Fruit fly (Drosophila melanogaster) whole organism, embryonic: ENCODE measurements around the gene CG11600.

Source experiments
- CG13624 ChIP-seq: fragments of 200-800 bp; sonication (Bioruptor generic); optimal IDR thresholded peaks from 2 replicates; lab custom pipeline; 2016; ENCODE audit warnings: missing biosample characterization, missing genetic modification characterization
- CG1603 ChIP-seq: fragments of 200-800 bp; sonication (Bioruptor generic); optimal IDR thresholded peaks from 2 replicates; lab custom pipeline; 2019; ENCODE audit warnings: missing biosample characterization, mild to moderate bottlenecking, missing genetic modification characterization, moderate library complexity
- CG16813 ChIP-seq: fragments of 200-800 bp; sonication (Bioruptor generic); IDR thresholded peaks from 3 replicates; pipeline ENCODE4 v1.3.6; 2022; ENCODE audit warnings: missing biosample characterization, missing genetic modification characterization; ENCODE audit not compliant: partially characterized antibody
- CG17385 ChIP-seq: fragments of 200-800 bp; sonication (Bioruptor generic); optimal IDR thresholded peaks from 3 replicates; lab custom pipeline; 2018; ENCODE audit warnings: missing biosample characterization, mild to moderate bottlenecking, missing genetic modification characterization
- CG18262 ChIP-seq: fragments of 200-800 bp; optimal IDR thresholded peaks from 3 replicates; lab custom pipeline; 2019; ENCODE audit warnings: missing biosample characterization, mild to moderate bottlenecking, missing genetic modification characterization, moderate library complexity
- CG18476 ChIP-seq: fragments of 200-800 bp; sonication (Bioruptor generic); optimal IDR thresholded peaks from 2 replicates; lab custom pipeline; 2016; ENCODE audit warnings: missing biosample characterization, mild to moderate bottlenecking, missing genetic modification characterization
- CG18619 ChIP-seq: fragments of 200-800 bp; sonication (Bioruptor generic); optimal IDR thresholded peaks from 3 replicates; lab custom pipeline; 2017; ENCODE audit warnings: missing biosample characterization, mild to moderate bottlenecking, missing genetic modification characterization
- CG2875 ChIP-seq: fragments of 200-800 bp; sonication (Bioruptor generic); optimal IDR thresholded peaks from 2 replicates; lab custom pipeline; 2017; ENCODE audit warnings: missing biosample characterization, mild to moderate bottlenecking, missing genetic modification characterization, missing genetic modification reagents
- CG32532 ChIP-seq: fragments of 200-800 bp; sonication (Bioruptor generic); IDR thresholded peaks from 2 replicates; pipeline ENCODE4 v1.3.6; 2022; ENCODE audit warnings: missing biosample characterization, missing genetic modification characterization
- CG3995 ChIP-seq: fragments of 200-800 bp; sonication (Bioruptor generic); optimal IDR thresholded peaks from 3 replicates; lab custom pipeline; 2016; ENCODE audit warnings: missing biosample characterization, missing genetic modification characterization
- CG4404 ChIP-seq: fragments of 200-800 bp; sonication (Bioruptor generic); IDR thresholded peaks from 2 replicates; pipeline ENCODE4 v1.3.6; 2022; ENCODE audit warnings: missing biosample characterization, missing genetic modification characterization
- CG4730 ChIP-seq: fragments of 200-800 bp; sonication (Bioruptor generic); IDR thresholded peaks from 2 replicates; pipeline ENCODE4 v1.3.6; 2022; ENCODE audit warnings: missing biosample characterization, missing genetic modification characterization
- CG4820 ChIP-seq: fragments of 200-800 bp; sonication (Bioruptor generic); optimal IDR thresholded peaks from 3 replicates; lab custom pipeline; 2016; ENCODE audit warnings: missing biosample characterization, missing genetic modification characterization
- CG6683 ChIP-seq: fragments of 200-800 bp; sonication (Bioruptor generic); optimal IDR thresholded peaks from 2 replicates; lab custom pipeline; 2017; ENCODE audit warnings: missing biosample characterization, mild to moderate bottlenecking, missing genetic modification characterization, missing genetic modification reagents
- CG6765 ChIP-seq: fragments of 200-800 bp; sonication (Bioruptor generic); optimal IDR thresholded peaks from 3 replicates; lab custom pipeline; 2017; ENCODE audit warnings: missing biosample characterization, mild to moderate bottlenecking, missing genetic modification characterization
- CG8290 ChIP-seq, 3 experiments: fragments of 200-800 bp; sonication (Bioruptor generic); optimal IDR thresholded peaks; 2 replicates each; lab custom pipeline; 2016 to 2019; ENCODE audit warnings: missing biosample characterization in 3 of 3, missing genetic modification characterization in 3 of 3, mild to moderate bottlenecking in 2 of 3, moderate library complexity in 1 of 3
- CG8478 ChIP-seq: fragments of >200 bp; optimal IDR thresholded peaks from 2 replicates; lab custom pipeline; 2018
- CG9932 ChIP-seq: fragments of 200-800 bp; sonication (Bioruptor generic); IDR thresholded peaks from 2 replicates; pipeline ENCODE4 v1.3.6; 2022; ENCODE audit warnings: missing biosample characterization, missing genetic modification characterization
- Chrac-16 ChIP-seq: fragments of 200-800 bp; sonication (Bioruptor generic); optimal IDR thresholded peaks from 3 replicates; lab custom pipeline; 2016; ENCODE audit warnings: missing biosample characterization, missing genetic modification characterization
- D ChIP-seq, 2 experiments: fragments of 200-800 bp in 1 of 2; fragments of >200 bp in 1 of 2; sonication (Bioruptor generic) in 1 of 2; optimal IDR thresholded peaks; 2 replicates in 1 of 2; 3 replicates in 1 of 2; lab custom pipeline; 2017; ENCODE audit warnings: mild to moderate bottlenecking in 1 of 2, missing biosample characterization in 1 of 2, missing genetic modification characterization in 1 of 2, missing genetic modification reagents in 1 of 2
- Dad ChIP-seq: fragments of 200-800 bp; sonication (Bioruptor generic); optimal IDR thresholded peaks from 3 replicates; lab custom pipeline; 2016; ENCODE audit warnings: missing biosample characterization, missing genetic modification characterization
- Elba2 ChIP-seq: fragments of 200-800 bp; sonication (Bioruptor generic); optimal IDR thresholded peaks from 3 replicates; lab custom pipeline; 2016; ENCODE audit warnings: missing biosample characterization, missing genetic modification characterization
- Ets65A ChIP-seq: fragments of 200-800 bp; sonication (Bioruptor generic); peaks from one replicate; lab custom pipeline; 2016; ENCODE audit warnings: missing biosample characterization, missing genetic modification characterization
- Hand ChIP-seq: fragments of 200-800 bp; sonication (Bioruptor generic); optimal IDR thresholded peaks from 2 replicates; lab custom pipeline; 2017; ENCODE audit warnings: mild to moderate bottlenecking, missing biosample characterization, missing genetic modification reagents, missing genetic modification characterization
- HmgZ ChIP-seq: fragments of 200-800 bp; sonication (Bioruptor generic); optimal IDR thresholded peaks from 2 replicates; lab custom pipeline; 2018; ENCODE audit warnings: missing biosample characterization, mild to moderate bottlenecking, missing genetic modification characterization
- Hr78 ChIP-seq, 2 experiments: fragments of 200-800 bp in 1 of 2; fragments of >200 bp in 1 of 2; sonication (Bioruptor generic) in 1 of 2; optimal IDR thresholded peaks; 2 replicates each; lab custom pipeline; 2017 to 2019; ENCODE audit warnings: missing biosample characterization in 2 of 2, missing genetic modification characterization in 2 of 2, mild to moderate bottlenecking in 1 of 2, moderate library complexity in 1 of 2
- Max ChIP-seq: fragments of 200-800 bp; sonication (Bioruptor generic); optimal IDR thresholded peaks from 2 replicates; lab custom pipeline; 2016; ENCODE audit warnings: missing biosample characterization, mild to moderate bottlenecking, missing genetic modification characterization
- Med ChIP-seq: fragments of 200-800 bp; sonication (Bioruptor generic); peaks from one replicate; lab custom pipeline; 2016; ENCODE audit warnings: missing biosample characterization, missing genetic modification characterization, mild to moderate bottlenecking, inconsistent platforms, moderate library complexity
- Rx ChIP-seq: fragments of 200-800 bp; sonication (Bioruptor generic); IDR thresholded peaks from 2 replicates; pipeline ENCODE4 v1.3.6; 2022; ENCODE audit warnings: missing biosample characterization, missing genetic modification characterization
- Sry-β ChIP-seq: fragments of 200-800 bp; sonication (Bioruptor generic); optimal IDR thresholded peaks from 2 replicates; lab custom pipeline; 2018; ENCODE audit warnings: missing biosample characterization, mild to moderate bottlenecking, missing genetic modification characterization, moderate library complexity
- Stat92E ChIP-seq, 3 experiments: fragments of >200 bp in 2 of 3; fragments of 200-800 bp in 1 of 3; sonication (Bioruptor generic) in 1 of 3; optimal IDR thresholded peaks; 2 replicates each; lab custom pipeline; 2017 to 2019; ENCODE audit warnings: missing biosample characterization in 3 of 3, missing genetic modification characterization in 3 of 3, mild to moderate bottlenecking in 1 of 3, moderate library complexity in 1 of 3
- cg ChIP-seq: fragments of 200-800 bp; sonication (Bioruptor generic); optimal IDR thresholded peaks from 3 replicates; lab custom pipeline; 2019; ENCODE audit warnings: missing biosample characterization, mild to moderate bottlenecking, missing genetic modification characterization, moderate library complexity
- gcm ChIP-seq: fragments of 200-800 bp; sonication (Bioruptor generic); optimal IDR thresholded peaks from 2 replicates; lab custom pipeline; 2019; ENCODE audit warnings: missing biosample characterization, mild to moderate bottlenecking, missing genetic modification characterization, moderate library complexity
- gem ChIP-seq: fragments of 200-800 bp; sonication (Bioruptor generic); optimal IDR thresholded peaks from 2 replicates; lab custom pipeline; 2019; ENCODE audit warnings: missing biosample characterization, mild to moderate bottlenecking, missing genetic modification characterization, moderate library complexity
- hb ChIP-seq: fragments of 200-800 bp; sonication (Bioruptor generic); IDR thresholded peaks from 3 replicates; pipeline ENCODE4 v1.3.6; 2022; ENCODE audit warnings: missing biosample characterization, missing genetic modification characterization; ENCODE audit not compliant: partially characterized antibody
- jigr1 ChIP-seq: fragments of 200-800 bp; sonication (Bioruptor generic); IDR thresholded peaks from 3 replicates; pipeline ENCODE4 v1.3.6; 2022; ENCODE audit warnings: missing biosample characterization, missing genetic modification characterization
- kni ChIP-seq: fragments of 200-800 bp; sonication (Bioruptor generic); optimal IDR thresholded peaks from 3 replicates; lab custom pipeline; 2017; ENCODE audit warnings: mild to moderate bottlenecking, missing biosample characterization, missing genetic modification reagents, missing genetic modification characterization
- nmo ChIP-seq: fragments of 200-800 bp; sonication (Bioruptor generic); optimal IDR thresholded peaks from 2 replicates; lab custom pipeline; 2018; ENCODE audit warnings: missing biosample characterization, mild to moderate bottlenecking, missing genetic modification characterization, moderate library complexity
- pho ChIP-seq: fragments of 200-800 bp; sonication (Bioruptor generic); optimal IDR thresholded peaks from 2 replicates; lab custom pipeline; 2016; ENCODE audit warnings: missing biosample characterization, missing genetic modification characterization
- pnt ChIP-seq: fragments of 200-800 bp; sonication (Bioruptor generic); optimal IDR thresholded peaks from 3 replicates; lab custom pipeline; 2016; ENCODE audit warnings: missing biosample characterization, missing genetic modification characterization
- psq ChIP-seq: fragments of 200-800 bp; sonication (Bioruptor generic); optimal IDR thresholded peaks from 2 replicates; lab custom pipeline; 2017; ENCODE audit warnings: missing biosample characterization, missing genetic modification characterization
- scrt ChIP-seq: fragments of 200-800 bp; sonication (Bioruptor generic); optimal IDR thresholded peaks from 2 replicates; lab custom pipeline; 2018; ENCODE audit warnings: missing biosample characterization, mild to moderate bottlenecking, missing genetic modification characterization, moderate library complexity
- sd ChIP-seq: fragments of 200-800 bp; sonication (Bioruptor generic); optimal IDR thresholded peaks from 3 replicates; lab custom pipeline; 2018; ENCODE audit warnings: missing biosample characterization, mild to moderate bottlenecking, missing genetic modification characterization, moderate library complexity
- sens ChIP-seq: fragments of 200-800 bp; sonication (Bioruptor generic); peaks from one replicate; lab custom pipeline; 2016; ENCODE audit warnings: missing biosample characterization, missing genetic modification characterization
- ssp ChIP-seq: fragments of 200-800 bp; sonication (Bioruptor generic); IDR thresholded peaks from 2 replicates; pipeline ENCODE4 v1.3.6; 2022; ENCODE audit warnings: missing biosample characterization, missing genetic modification characterization
- stwl ChIP-seq: fragments of 200-800 bp; sonication (Bioruptor generic); optimal IDR thresholded peaks from 3 replicates; lab custom pipeline; 2018; ENCODE audit warnings: missing biosample characterization, mild to moderate bottlenecking, missing genetic modification characterization, moderate library complexity
- tio ChIP-seq: fragments of 200-800 bp; sonication (Bioruptor generic); optimal IDR thresholded peaks from 2 replicates; lab custom pipeline; 2017; ENCODE audit warnings: missing biosample characterization, missing genetic modification characterization, inconsistent platforms
- tup ChIP-seq: fragments of 200-800 bp; sonication (Bioruptor generic); optimal IDR thresholded peaks from 2 replicates; lab custom pipeline; 2016; ENCODE audit warnings: missing biosample characterization, mild to moderate bottlenecking, missing genetic modification characterization, moderate library complexity
- zf30C ChIP-seq: fragments of 200-800 bp; sonication (Bioruptor generic); optimal IDR thresholded peaks from 3 replicates; lab custom pipeline; 2018; ENCODE audit warnings: missing biosample characterization, mild to moderate bottlenecking, missing genetic modification characterization

Gene CG11600

DNA sequence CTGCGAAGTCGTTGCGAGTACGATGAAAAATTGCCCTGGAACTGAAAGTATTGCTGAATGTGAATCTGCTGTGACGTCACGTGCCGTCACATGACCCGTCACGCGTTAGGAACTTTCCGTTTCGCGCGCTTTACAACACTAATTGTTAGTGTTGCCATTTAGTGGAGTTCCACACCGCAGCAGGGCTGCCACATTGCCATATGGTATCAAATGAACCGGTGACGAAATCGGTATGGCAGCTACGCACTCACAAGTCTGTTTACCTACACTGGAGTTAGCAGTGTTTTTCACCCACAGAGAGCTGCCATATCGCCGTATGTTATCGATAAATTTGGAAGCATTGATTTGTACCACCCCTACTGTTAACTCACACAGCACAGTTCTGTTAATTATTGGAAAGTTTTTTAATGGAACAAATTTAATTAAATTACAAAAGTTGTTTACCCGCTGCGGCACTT lies 8.6 kb upstream of the CG11600 start, which contains the start of the genes Vha55 and Snx3 (continued):
- TF ChIP-seq CG18619 (GFP tag; lab: Kevin White, UChicago) (peak; percentile 45), scrt (GFP tag; lab: Kevin White, UChicago) (no peak), nmo (peak; percentile 81), tio (no peak), gem (peak; percentile 43), CG32532 (GFP tag; lab: Robert Waterston, UW) (no peak), psq (GFP tag; lab: Kevin White, UChicago) (peak; percentile 60), CG8290 (GFP tag; optimal IDR thresholded peaks at IDR 0.05; lab: Kevin White, UChicago) (peak; percentile 100), CG8290 (tag; optimal IDR thresholded peaks at IDR 0.05; lab: Kevin White, UChicago) (peak; percentile 83 to 99), Stat92E (GFP tag; optimal IDR thresholded peaks at IDR 0.05; lab: Kevin White, UChicago) (peak in 1 of 3 experiments; percentile 77), CG1603 (tag; lab: Kevin White, UChicago) (peak; percentile 96), CG4730 (GFP tag; lab: Robert Waterston, UW) (no peak), jigr1 (no peak), Rx (GFP tag; lab: Robert Waterston, UW) (no peak), pnt (GFP tag; lab: Kevin White, UChicago) (peak; percentile 78), stwl (tag; lab: Kevin White, UChicago) (peak; percentile 99), CG18476 (GFP tag; lab: Kevin White, UChicago) (peak; percentile 8), CG18262 (peak; percentile 23), CG4820 (GFP tag; lab: Kevin White, UChicago) (peak; percentile 68), CG6683 (GFP tag; lab: Kevin White, UChicago) (peak; percentile 48), Chrac-16 (GFP tag; lab: Kevin White, UChicago) (peak; percentile 59), Max (GFP tag; lab: Kevin White, UChicago) (peak; percentile 70), CG17385 (GFP tag; lab: Kevin White, UChicago) (peak; percentile 5), Dad (GFP tag; lab: Kevin White, UChicago) (peak; percentile 89), CG16813 (GFP tag; lab: Robert Waterston, UW) (no peak), hb (GFP tag; lab: Robert Waterston, UW) (no peak), Elba2 (GFP tag; lab: Kevin White, UChicago) (no peak), zf30C (GFP tag; lab: Kevin White, UChicago) (no peak), ssp (no peak), Ets65A (GFP tag; lab: Kevin White, UChicago) (peak; percentile 100), HmgZ (peak; percentile 91), CG13624 (GFP tag; lab: Kevin White, UChicago) (peak; percentile 88), CG9932 (GFP tag; lab: Robert Waterston, UW) (no peak), CG4404 (no peak)

DNA sequence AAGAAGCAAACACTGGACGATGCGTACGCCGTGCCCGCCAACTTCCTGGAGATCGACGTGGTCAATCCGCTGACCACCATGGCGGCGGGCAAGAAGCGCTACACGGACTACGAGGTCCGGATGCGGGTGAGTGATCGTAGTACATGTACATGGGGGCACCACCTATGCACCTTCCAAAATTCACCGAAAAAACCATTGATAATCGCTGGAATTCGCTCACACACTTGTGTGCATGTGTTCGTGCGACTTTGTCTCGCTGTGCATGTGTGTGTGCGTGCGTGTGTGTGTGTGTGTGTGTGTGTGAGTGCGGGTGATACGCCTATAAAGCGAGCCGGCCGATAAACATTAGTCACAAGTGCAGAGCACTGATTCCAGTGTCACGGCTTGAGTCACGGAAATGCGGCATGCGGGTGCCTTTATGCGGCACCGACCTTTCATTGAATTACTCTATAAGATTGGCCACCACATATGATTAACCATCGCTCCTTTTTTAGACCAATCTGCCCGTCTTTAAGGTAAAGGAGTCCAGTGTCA lies 7.9 kb upstream of the CG11600 start:
- TF ChIP-seq Sry-β (GFP tag; lab: Kevin White, UChicago) (peak; percentile 33), CG16813 (GFP tag; lab: Robert Waterston, UW) (no peak), Hr78 (GFP tag; optimal IDR thresholded peaks at IDR 0.05; lab: Kevin White, UChicago) (peak in 1 of 2 experiments; percentile 34), CG3995 (GFP tag; lab: Kevin White, UChicago) (peak; percentile 95), D (optimal IDR thresholded peaks at IDR 0.05; lab: Kevin White, UChicago) (peak; percentile 15), D (GFP tag; optimal IDR thresholded peaks at IDR 0.05; lab: Kevin White, UChicago) (no peak), CG8478 (lab: Kevin White, UChicago) (peak; percentile 91), CG6765 (GFP tag; lab: Kevin White, UChicago) (no peak), pho (no peak), gcm (GFP tag; lab: Kevin White, UChicago) (peak; percentile 79), CG2875 (no peak), Med (GFP tag; lab: Kevin White, UChicago) (peak; percentile 38), Hand (GFP tag; lab: Kevin White, UChicago) (peak; percentile 6), cg (GFP tag; lab: Kevin White, UChicago) (peak; percentile 86), sens (peak; percentile 39), sd (tag; lab: Kevin White, UChicago) (peak; percentile 86), tup (GFP tag; lab: Kevin White, UChicago) (no peak), kni (GFP tag; lab: Kevin White, UChicago) (peak; percentile 27), gem (no peak)
